Worm (Caenorhabditis elegans): Measurements from ENCODE around the gene cal-1.

The cal-1 gene

DNA sequence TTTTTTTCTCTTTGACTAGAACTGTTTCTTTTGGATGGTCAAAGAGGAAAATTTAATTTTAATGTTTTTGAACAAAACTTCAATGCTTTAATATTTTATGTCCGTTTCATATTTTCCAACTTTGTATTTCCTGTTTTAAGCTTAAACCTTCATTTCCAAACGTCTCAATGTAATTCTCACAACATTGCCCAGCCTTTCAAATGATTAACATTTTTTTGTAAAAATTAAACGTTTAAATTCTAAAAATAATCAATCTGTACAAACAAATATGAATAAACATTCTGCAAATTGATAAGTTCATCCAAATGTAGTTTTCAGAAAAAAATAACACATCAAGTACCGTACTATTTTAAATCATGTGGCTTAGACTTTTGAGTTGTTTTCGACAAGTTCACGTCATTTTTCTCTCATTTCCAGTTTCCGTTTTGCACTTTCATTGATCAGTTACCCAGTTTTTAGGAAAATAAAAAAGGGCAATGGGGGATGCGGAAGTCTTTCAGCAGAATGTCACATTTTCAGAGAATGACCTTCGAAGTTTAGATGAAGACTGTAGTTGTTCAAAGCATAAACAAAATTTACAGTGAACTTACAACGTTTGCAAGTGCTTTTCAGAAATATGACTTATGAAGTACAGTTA is 25.8 kb upstream of the cal-1 start (continued):
- no peak for TF ChIP-seq hif-1 (tag; optimal IDR thresholded peaks at IDR 0.05)
- no peak for TF ChIP-seq jun-1 (tag; optimal IDR thresholded peaks at IDR 0.05)
- TF ChIP-seq mxl-3 (GFP tag; optimal IDR thresholded peaks at IDR 0.05), result no peak
- TF ChIP-seq Y105C5A.15 (GFP tag; IDR thresholded peaks at IDR 0.05), result no peak
- TF ChIP-seq ZK337.2 (GFP tag; IDR thresholded peaks at IDR 0.05), result no peak
- no peak for TF ChIP-seq aly-2 (tag; optimal IDR thresholded peaks at IDR 0.05)
- no peak for TF ChIP-seq D1046.2 (GFP tag; IDR thresholded peaks at IDR 0.05)
- no peak for TF ChIP-seq nhr-111 (GFP tag; optimal IDR thresholded peaks at IDR 0.05)
- TF ChIP-seq mdt-29 (GFP tag; IDR thresholded peaks at IDR 0.05), result no peak
- TF ChIP-seq zfp-2 (tag; optimal IDR thresholded peaks at IDR 0.05), result no peak
- no peak for TF ChIP-seq egl-43 (GFP tag; IDR thresholded peaks at IDR 0.05)
- TF ChIP-seq attf-4 (tag; optimal IDR thresholded peaks at IDR 0.05), result no peak
- TF ChIP-seq nhr-102 (tag; optimal IDR thresholded peaks at IDR 0.05), result peak; percentile 4
- no peak for TF ChIP-seq daf-8 (GFP tag; IDR thresholded peaks at IDR 0.05)
- no peak for TF ChIP-seq ztf-7 (tag; optimal IDR thresholded peaks at IDR 0.05)
- no peak for TF ChIP-seq lin-39 (tag; optimal IDR thresholded peaks at IDR 0.05)
- TF ChIP-seq nhr-42 (GFP tag; IDR thresholded peaks at IDR 0.05), result no peak
- no peak for TF ChIP-seq F49E8.2 (tag; optimal IDR thresholded peaks at IDR 0.05; ENCODE audit: borderline replicate concordance)

DNA sequence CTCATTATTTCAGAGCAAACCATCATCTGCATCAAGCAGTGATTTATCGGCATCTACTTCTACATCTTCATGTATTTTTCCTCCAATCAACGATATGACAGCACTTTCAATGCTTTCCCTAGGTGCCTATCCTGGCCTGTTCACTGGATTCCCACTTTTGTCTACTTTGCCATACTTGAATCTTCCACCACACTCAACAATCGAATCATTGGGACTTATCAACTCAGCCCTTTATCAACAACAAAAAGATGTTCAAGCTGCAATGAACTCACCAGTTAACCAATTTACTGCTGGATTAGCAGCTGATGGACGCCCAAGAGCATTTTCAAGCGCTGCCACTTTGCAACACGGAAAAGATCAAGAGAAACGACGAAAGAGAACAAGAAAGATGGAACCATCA is 24.2 kb upstream of the cal-1 start:
- no peak for TF ChIP-seq lir-3 (tag; optimal IDR thresholded peaks at IDR 0.05)
- peak in 1 of 2 experiments; percentile 98 for TF ChIP-seq unc-62 (GFP tag; optimal IDR thresholded peaks at IDR 0.05 in 1 of 2)
- TF ChIP-seq unc-62 (tag; optimal IDR thresholded peaks at IDR 0.05), result no peak

DNA sequence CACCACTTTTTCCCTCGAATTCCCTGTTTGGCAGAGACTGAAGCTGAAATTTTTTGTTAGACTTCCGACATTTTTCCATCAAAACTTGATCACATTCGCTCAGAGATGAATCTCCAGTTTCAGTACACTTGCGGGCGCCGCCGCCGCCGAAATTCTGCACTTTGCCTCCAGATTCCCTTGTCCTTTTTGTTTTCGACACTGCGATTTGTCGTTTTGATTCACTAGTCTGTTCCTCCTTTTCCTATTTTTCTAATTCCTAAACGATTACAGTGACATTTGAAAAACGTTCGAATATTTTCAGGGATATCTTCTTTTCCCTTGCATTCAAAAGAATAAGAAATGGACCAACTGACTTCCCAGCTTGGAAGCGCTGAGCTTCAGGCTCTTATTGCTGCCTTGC is 23.7 kb upstream of the cal-1 start, which contains the start of gene F45D3.2:
TSS of gene F45D3.2 (plus strand) at position 301 of the 400 bp plus-strand sequence.
- peak; percentile 29 for TF ChIP-seq aha-1 (tag)
- TF ChIP-seq tra-1 (GFP tag; IDR thresholded peaks at IDR 0.05), result no peak

DNA sequence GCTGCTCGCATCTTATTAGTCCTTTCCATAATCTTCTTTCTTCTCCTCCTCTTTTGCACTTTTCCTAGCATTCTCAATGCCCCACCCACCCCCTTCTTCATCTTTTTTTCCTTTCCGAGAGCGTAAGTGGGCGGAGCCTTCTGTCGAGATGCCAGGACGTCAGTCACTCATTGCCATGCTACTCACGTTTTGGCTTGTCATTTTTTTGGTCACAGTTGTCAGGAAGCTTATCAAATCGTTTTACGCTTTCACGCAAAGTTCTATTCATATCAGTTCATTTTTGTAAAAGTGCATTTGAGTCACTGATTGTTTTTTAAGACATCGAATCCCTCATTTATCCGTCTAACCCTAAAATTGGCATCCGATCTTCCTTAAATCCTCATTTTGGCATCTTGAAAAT is 23.0 kb upstream of the cal-1 start:
- no peak for TF ChIP-seq mxl-2 (GFP tag; conservative IDR thresholded peaks at IDR 0.05)
- no peak for TF ChIP-seq spr-1 (tag; optimal IDR thresholded peaks at IDR 0.05)
- no peak for TF ChIP-seq F44E2.7 (GFP tag; IDR thresholded peaks at IDR 0.05)
- peak; percentile 31 for TF ChIP-seq mep-1 (tag; optimal IDR thresholded peaks at IDR 0.05)
- TF ChIP-seq T26A8.4 (GFP tag; IDR thresholded peaks at IDR 0.05), result no peak
- TF ChIP-seq F26F4.8 (GFP tag; conservative IDR thresholded peaks at IDR 0.05), result no peak
- TF ChIP-seq lin-39 (tag; optimal IDR thresholded peaks at IDR 0.05), result no peak
- TF ChIP-seq hlh-30 (tag; optimal IDR thresholded peaks at IDR 0.05; ENCODE audit: insufficient read depth), result peak; percentile 3
- TF ChIP-seq Y48G9A.11 (GFP tag; IDR thresholded peaks at IDR 0.05), result no peak
- no peak for TF ChIP-seq snpc-4 (tag; optimal IDR thresholded peaks at IDR 0.05)
- TF ChIP-seq ceh-28 (tag; optimal IDR thresholded peaks at IDR 0.05), result no peak
- no peak for TF ChIP-seq nhr-102 (tag; optimal IDR thresholded peaks at IDR 0.05)
- TF ChIP-seq daf-19 (GFP tag; conservative IDR thresholded peaks at IDR 0.05), result no peak
- no peak for TF ChIP-seq lim-7 (GFP tag; IDR thresholded peaks at IDR 0.05)
- TF ChIP-seq vab-7 (GFP tag; IDR thresholded peaks at IDR 0.05), result no peak
- TF ChIP-seq nhr-77 (tag; optimal IDR thresholded peaks at IDR 0.05), result no peak
- peak; percentile 27 for TF ChIP-seq dve-1 (tag; optimal IDR thresholded peaks at IDR 0.05; ENCODE audit: insufficient read depth)
- peak; percentile 63 for TF ChIP-seq ama-1 (optimal IDR thresholded peaks at IDR 0.05)
- TF ChIP-seq lin-29 (GFP tag; IDR thresholded peaks at IDR 0.05), result no peak
- no peak for TF ChIP-seq zfp-2 (tag; optimal IDR thresholded peaks at IDR 0.05)
- TF ChIP-seq hlh-11 (tag; optimal IDR thresholded peaks at IDR 0.05), result peak; percentile 33
- TF ChIP-seq nhr-41 (GFP tag; IDR thresholded peaks at IDR 0.05), result no peak
- peak in 1 of 2 experiments; percentile 84 for TF ChIP-seq unc-62 (GFP tag; optimal IDR thresholded peaks at IDR 0.05 in 1 of 2)
- TF ChIP-seq unc-62 (tag; optimal IDR thresholded peaks at IDR 0.05), result no peak
- peak; percentile 34 for TF ChIP-seq aha-1 (tag)
- TF ChIP-seq hmg-1.1 (GFP tag; IDR thresholded peaks at IDR 0.05), result no peak
- no peak for TF ChIP-seq pha-4 (GFP tag; IDR thresholded peaks at IDR 0.05)
- TF ChIP-seq pha-4 (tag; optimal IDR thresholded peaks at IDR 0.05), result no peak
- TF ChIP-seq Y5F2A.4 (GFP tag; optimal IDR thresholded peaks at IDR 0.05), result no peak
- TF ChIP-seq madf-5 (GFP tag; IDR thresholded peaks at IDR 0.05), result no peak

All from whole organism, L4 larva.